Fruit fly (Drosophila melanogaster) whole organism, adult: ENCODE measurements around the gene witty.

Source experiments
- CG14711 ChIP-seq: fragments of 200-800 bp; sonication (Bioruptor generic); optimal IDR thresholded peaks from 2 replicates; lab custom pipeline; 2018; ENCODE audit warnings: missing biosample characterization, mild to moderate bottlenecking, missing genetic modification characterization, moderate library complexity
- cic ChIP-seq: fragments of 200-800 bp; sonication (Bioruptor generic); optimal IDR thresholded peaks from 2 replicates; lab custom pipeline; 2017; ENCODE audit warnings: missing biosample characterization, mild to moderate bottlenecking, missing genetic modification characterization, moderate library complexity
- kay ChIP-seq: fragments of 200-800 bp; sonication (Bioruptor generic); peaks from one replicate; lab custom pipeline; 2016; ENCODE audit warnings: missing biosample characterization, missing genetic modification characterization, borderline replicate concordance

DNA sequence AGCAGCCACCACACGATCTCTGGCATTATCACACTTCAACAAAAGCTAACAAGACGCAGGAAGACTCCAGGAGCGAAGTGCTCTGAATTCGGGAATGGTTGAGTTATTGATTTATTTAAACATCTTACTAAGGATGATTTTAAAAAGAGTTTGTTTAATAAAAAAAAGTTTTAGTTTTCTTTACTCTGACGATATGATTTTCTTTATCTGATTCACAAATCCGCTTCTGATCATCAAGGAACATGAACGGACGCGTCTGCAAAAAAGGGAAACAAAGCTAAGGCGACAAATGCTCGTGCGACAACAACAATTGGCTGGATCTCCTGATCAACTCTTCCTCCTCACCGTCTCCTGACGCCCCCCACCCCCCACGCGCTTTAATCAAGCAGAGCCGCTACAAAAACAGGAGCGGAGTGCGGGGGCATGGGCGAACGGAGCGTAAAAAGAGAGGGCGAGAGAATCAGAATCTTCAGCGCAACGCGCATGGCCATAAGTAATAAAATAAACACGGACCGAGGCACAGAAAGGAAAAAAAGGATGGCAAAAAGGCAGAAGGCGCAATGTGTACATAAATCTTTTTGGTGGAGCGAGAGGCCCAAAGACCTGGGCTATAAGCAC is 38.8 kb upstream of the witty start:
- TF ChIP-seq cic (GFP tag; lab: Kevin White, UChicago) (no peak), kay (GFP tag; lab: Kevin White, UChicago) (no peak), CG14711 (tag; lab: Kevin White, UChicago) (no peak)
